Fruit fly (Drosophila melanogaster) whole organism, embryonic: ENCODE data around the gene CG2818.
A peak's percentile ranks its signal among the peaks of the same experiment; 100 is the strongest.

Experiments used
- ATbp ChIP-seq: fragments of 200-800 bp; sonication (Bioruptor generic); optimal IDR thresholded peaks from 2 replicates; lab custom pipeline; 2017; ENCODE audit warnings: missing biosample characterization, mild to moderate bottlenecking, missing genetic modification characterization, missing genetic modification reagents
- BEAF-32 ChIP-seq: fragments of 200-800 bp; sonication (Bioruptor generic); optimal IDR thresholded peaks from 3 replicates; lab custom pipeline; 2017; ENCODE audit warnings: missing biosample characterization, missing genetic modification characterization, mild to moderate bottlenecking, moderate library complexity, missing genetic modification reagents
- CG10565 ChIP-seq: fragments of 200-800 bp; sonication (Bioruptor generic); optimal IDR thresholded peaks from 3 replicates; lab custom pipeline; 2016; ENCODE audit warnings: missing biosample characterization, mild to moderate bottlenecking, missing genetic modification characterization
- CG11560 ChIP-seq: fragments of 200-800 bp; sonication (Bioruptor generic); IDR thresholded peaks from 3 replicates; pipeline ENCODE4 v1.3.6; 2022; ENCODE audit warnings: missing biosample characterization, missing genetic modification characterization
- CG13424 ChIP-seq: fragments of 200-800 bp; sonication (Bioruptor generic); optimal IDR thresholded peaks from 2 replicates; lab custom pipeline; 2019; ENCODE audit warnings: missing biosample characterization, mild to moderate bottlenecking, missing genetic modification characterization, moderate library complexity
- CG14710 ChIP-seq: fragments of 200-800 bp; sonication (Bioruptor generic); optimal IDR thresholded peaks from 3 replicates; lab custom pipeline; 2019; ENCODE audit warnings: missing biosample characterization, mild to moderate bottlenecking, missing genetic modification characterization, moderate library complexity
- CG17361 ChIP-seq: fragments of 200-800 bp; sonication (Bioruptor generic); IDR thresholded peaks from 3 replicates; pipeline ENCODE4 v1.3.6; 2022; ENCODE audit warnings: missing biosample characterization, missing genetic modification characterization
- CG17802 ChIP-seq: fragments of 200-800 bp; sonication (Bioruptor generic); optimal IDR thresholded peaks from 2 replicates; lab custom pipeline; 2018; ENCODE audit warnings: missing biosample characterization, mild to moderate bottlenecking, missing genetic modification characterization, moderate library complexity
- CG18764 ChIP-seq: fragments of 200-800 bp; sonication (Bioruptor generic); optimal IDR thresholded peaks from 3 replicates; lab custom pipeline; 2016; ENCODE audit warnings: missing biosample characterization, missing genetic modification characterization
- CG2199 ChIP-seq: fragments of 200-800 bp; sonication (Bioruptor generic); IDR thresholded peaks from 3 replicates; pipeline ENCODE4 v1.3.6; 2022; ENCODE audit warnings: missing biosample characterization, missing genetic modification characterization
- CG31441 ChIP-seq: fragments of 200-800 bp; sonication (Bioruptor generic); IDR thresholded peaks from 2 replicates; pipeline ENCODE4 v1.3.6; 2022; ENCODE audit warnings: missing biosample characterization, missing genetic modification characterization
- CG4424 ChIP-seq: fragments of 200-800 bp; sonication (Bioruptor generic); optimal IDR thresholded peaks from 3 replicates; lab custom pipeline; 2016; ENCODE audit warnings: missing biosample characterization, missing genetic modification characterization
- CG5180 ChIP-seq: fragments of 200-800 bp; sonication (Bioruptor generic); optimal IDR thresholded peaks from 3 replicates; lab custom pipeline; 2017; ENCODE audit warnings: missing biosample characterization, missing genetic modification characterization, mild to moderate bottlenecking, moderate library complexity, missing genetic modification reagents
- CG6654 ChIP-seq: fragments of 200-800 bp; sonication (Bioruptor generic); optimal IDR thresholded peaks from 2 replicates; lab custom pipeline; 2017; ENCODE audit warnings: missing biosample characterization, mild to moderate bottlenecking, missing genetic modification characterization
- CG6791 ChIP-seq: fragments of 200-800 bp; sonication (Bioruptor generic); IDR thresholded peaks from 3 replicates; pipeline ENCODE4 v1.3.6; 2022; ENCODE audit warnings: missing biosample characterization, missing genetic modification characterization; ENCODE audit not compliant: partially characterized antibody
- CG7372 ChIP-seq: fragments of 200-800 bp; sonication (Bioruptor generic); IDR thresholded peaks from 2 replicates; pipeline ENCODE4 v1.3.6; 2022; ENCODE audit warnings: missing biosample characterization, missing genetic modification characterization
- CG7987 ChIP-seq: fragments of 200-800 bp; sonication (Bioruptor generic); optimal IDR thresholded peaks from 2 replicates; lab custom pipeline; 2018; ENCODE audit warnings: missing biosample characterization, mild to moderate bottlenecking, missing genetic modification characterization, moderate library complexity
- CG8089 ChIP-seq: fragments of 200-800 bp; sonication (Bioruptor generic); optimal IDR thresholded peaks from 3 replicates; lab custom pipeline; 2016; ENCODE audit warnings: missing biosample characterization, missing genetic modification characterization
- CG8388 ChIP-seq: fragments of 200-800 bp; sonication (Bioruptor generic); optimal IDR thresholded peaks from 2 replicates; lab custom pipeline; 2019; ENCODE audit warnings: missing biosample characterization, mild to moderate bottlenecking, missing genetic modification characterization, moderate library complexity
- CG8924 ChIP-seq: fragments of 200-800 bp; optimal IDR thresholded peaks from 3 replicates; lab custom pipeline; 2019; ENCODE audit warnings: missing biosample characterization, mild to moderate bottlenecking, missing genetic modification characterization, moderate library complexity
- Dfd ChIP-seq, 2 experiments: fragments of >200 bp; optimal IDR thresholded peaks; 2 replicates each; lab custom pipeline; 2017; ENCODE audit warnings: missing biosample characterization in 2 of 2, missing genetic modification characterization in 2 of 2
- Eip74EF ChIP-seq, 2 experiments: fragments of 200-800 bp in 1 of 2; fragments of >200 bp in 1 of 2; sonication (Bioruptor generic) in 1 of 2; optimal IDR thresholded peaks; 2 replicates each; lab custom pipeline; 2017 to 2019; ENCODE audit warnings: missing biosample characterization in 2 of 2, missing genetic modification characterization in 2 of 2, mild to moderate bottlenecking in 1 of 2, moderate library complexity in 1 of 2
- HLHmδ ChIP-seq: fragments of 200-800 bp; sonication (Bioruptor generic); optimal IDR thresholded peaks from 2 replicates; lab custom pipeline; 2018; ENCODE audit warnings: missing biosample characterization, mild to moderate bottlenecking, missing genetic modification characterization, moderate library complexity
- Mad ChIP-seq: fragments of 200-800 bp; sonication (Bioruptor generic); optimal IDR thresholded peaks from 2 replicates; lab custom pipeline; 2016; ENCODE audit warnings: missing biosample characterization, missing genetic modification characterization
- Meics ChIP-seq: fragments of 200-800 bp; sonication (Bioruptor generic); optimal IDR thresholded peaks from 2 replicates; lab custom pipeline; 2017; ENCODE audit warnings: missing biosample characterization, mild to moderate bottlenecking, missing genetic modification characterization
- Pdp1 ChIP-seq, 2 experiments: fragments of 200-800 bp; sonication (Bioruptor generic); optimal IDR thresholded peaks; 3 replicates each; lab custom pipeline; 2016; ENCODE audit warnings: missing biosample characterization in 2 of 2, missing genetic modification characterization in 2 of 2, mild to moderate bottlenecking in 1 of 2, moderate library complexity in 1 of 2
- Side ChIP-seq: fragments of 200-800 bp; sonication (Bioruptor generic); optimal IDR thresholded peaks from 2 replicates; lab custom pipeline; 2016; ENCODE audit warnings: missing biosample characterization, missing genetic modification characterization
- ap ChIP-seq: fragments of 200-800 bp; sonication (Bioruptor generic); IDR thresholded peaks from 2 replicates; pipeline ENCODE4 v1.3.6; 2022; ENCODE audit warnings: missing biosample characterization, missing genetic modification characterization
- ato ChIP-seq: fragments of 200-800 bp; sonication (Bioruptor generic); IDR thresholded peaks from 2 replicates; pipeline ENCODE4 v1.3.6; 2022; ENCODE audit warnings: missing biosample characterization, missing genetic modification characterization; ENCODE audit not compliant: partially characterized antibody
- bowl ChIP-seq: fragments of 200-800 bp; sonication (Bioruptor generic); IDR thresholded peaks from 2 replicates; pipeline ENCODE4 v1.3.6; 2022; ENCODE audit warnings: missing biosample characterization, missing genetic modification characterization
- cas ChIP-seq: fragments of 200-800 bp; sonication (Bioruptor generic); IDR thresholded peaks from 2 replicates; pipeline ENCODE4 v1.3.6; 2022; ENCODE audit warnings: missing biosample characterization, missing genetic modification characterization
- chinmo ChIP-seq: fragments of 200-800 bp; sonication (Bioruptor generic); IDR thresholded peaks from 4 replicates; pipeline ENCODE4 v1.3.6; 2022; ENCODE audit warnings: missing biosample characterization, missing genetic modification characterization; ENCODE audit not compliant: partially characterized antibody
- chn ChIP-seq: fragments of 200-800 bp; sonication (Bioruptor generic); optimal IDR thresholded peaks from 2 replicates; lab custom pipeline; 2016; ENCODE audit warnings: missing biosample characterization, missing genetic modification characterization
- ems ChIP-seq: fragments of 200-800 bp; sonication (Bioruptor generic); optimal IDR thresholded peaks from 3 replicates; lab custom pipeline; 2016; ENCODE audit warnings: missing biosample characterization, missing genetic modification characterization
- gfzf ChIP-seq: fragments of 200-800 bp; sonication (Bioruptor generic); optimal IDR thresholded peaks from 2 replicates; lab custom pipeline; 2016; ENCODE audit warnings: missing biosample characterization, mild to moderate bottlenecking, missing genetic modification characterization, moderate library complexity
- ham ChIP-seq: fragments of 200-800 bp; sonication (Bioruptor generic); IDR thresholded peaks from 2 replicates; pipeline ENCODE4 v1.3.6; 2022; ENCODE audit warnings: missing biosample characterization, missing genetic modification characterization
- insv ChIP-seq, 2 experiments: fragments of 200-800 bp; sonication (Bioruptor generic); optimal IDR thresholded peaks; 3 replicates each; lab custom pipeline; 2016 to 2018; ENCODE audit warnings: missing biosample characterization in 2 of 2, missing genetic modification characterization in 2 of 2
- jumu ChIP-seq: fragments of 200-800 bp; sonication (Bioruptor generic); optimal IDR thresholded peaks from 3 replicates; lab custom pipeline; 2016; ENCODE audit warnings: missing biosample characterization, missing genetic modification characterization
- nom ChIP-seq: fragments of 200-800 bp; sonication (Bioruptor generic); optimal IDR thresholded peaks from 2 replicates; lab custom pipeline; 2017; ENCODE audit warnings: missing biosample characterization, missing genetic modification characterization, mild to moderate bottlenecking, moderate library complexity, missing genetic modification reagents
- repo ChIP-seq: fragments of 200-800 bp; sonication (Bioruptor generic); optimal IDR thresholded peaks from 2 replicates; lab custom pipeline; 2016; ENCODE audit warnings: missing biosample characterization, missing genetic modification characterization
- ro ChIP-seq: fragments of 200-800 bp; sonication (Bioruptor generic); IDR thresholded peaks from 2 replicates; pipeline ENCODE4 v1.3.6; 2022; ENCODE audit warnings: missing biosample characterization, missing genetic modification characterization
- sens-2 ChIP-seq: fragments of 200-800 bp; sonication (Bioruptor generic); IDR thresholded peaks from 2 replicates; pipeline ENCODE4 v1.3.6; 2022; ENCODE audit warnings: missing biosample characterization, missing genetic modification characterization
- twi ChIP-seq: fragments of 200-800 bp; optimal IDR thresholded peaks from 2 replicates; lab custom pipeline; 2019; ENCODE audit warnings: missing biosample characterization, mild to moderate bottlenecking, missing genetic modification characterization, moderate library complexity
- usp ChIP-seq: fragments of >200 bp; optimal IDR thresholded peaks from 2 replicates; lab custom pipeline; 2017; ENCODE audit warnings: missing biosample characterization, missing genetic modification characterization
- zf30C ChIP-seq: fragments of 200-800 bp; sonication (Bioruptor generic); optimal IDR thresholded peaks from 3 replicates; lab custom pipeline; 2018; ENCODE audit warnings: missing biosample characterization, mild to moderate bottlenecking, missing genetic modification characterization
- zfh1 ChIP-seq: fragments of 200-800 bp; sonication (Bioruptor generic); IDR thresholded peaks from 3 replicates; pipeline ENCODE4 v1.3.6; 2022; ENCODE audit warnings: missing biosample characterization, missing genetic modification characterization

CG2818 gene

dm6 chr2L:3669034-3669433 lies 44.1 kb upstream of the CG2818 start, which contains the start of gene Sfp24Bd:
Sfp24Bd (minus strand) TSS chr2L:3669134.
- TF ChIP-seq CG7987 (GFP tag; lab: Kevin White, UChicago) (no peak), CG5180 (GFP tag; lab: Kevin White, UChicago) (no peak), nom (no peak), CG17802 (tag; lab: Kevin White, UChicago) (no peak), CG4424 (GFP tag; lab: Kevin White, UChicago) (no peak), CG6654 (GFP tag; lab: Kevin White, UChicago) (no peak), ATbp (GFP tag; lab: Kevin White, UChicago) (no peak), usp (GFP tag; lab: Kevin White, UChicago) (no peak), chinmo (no peak), sens-2 (GFP tag; lab: Robert Waterston, UW) (no peak), ems (GFP tag; lab: Kevin White, UChicago) (no peak), Meics (GFP tag; lab: Kevin White, UChicago) (no peak), Dfd (GFP tag; optimal IDR thresholded peaks at IDR 0.05; lab: Kevin White, UChicago) (no peak)

dm6 chr2L:3669675-3670074 lies 43.5 kb upstream of the CG2818 start, which contains the start of gene Sfp24Bb:
Sfp24Bb (minus strand) TSS chr2L:3669775.
- TF ChIP-seq zf30C (GFP tag; lab: Kevin White, UChicago), result no peak
- TF ChIP-seq twi, result no peak
- TF ChIP-seq CG13424 (tag; lab: Kevin White, UChicago), result no peak
- TF ChIP-seq CG6791 (GFP tag; lab: Robert Waterston, UW), result no peak
- no peak for TF ChIP-seq ham (GFP tag; lab: Robert Waterston, UW)
- TF ChIP-seq bowl, result no peak
- TF ChIP-seq HLHmδ (GFP tag; lab: Kevin White, UChicago), result no peak
- TF ChIP-seq CG8089 (GFP tag; lab: Kevin White, UChicago), result no peak
- no peak for TF ChIP-seq cas (GFP tag; lab: Robert Waterston, UW)
- no peak for TF ChIP-seq ato (GFP tag; lab: Robert Waterston, UW)
- TF ChIP-seq insv (GFP tag; optimal IDR thresholded peaks at IDR 0.05; lab: Kevin White, UChicago), result no peak
- TF ChIP-seq CG10565 (GFP tag; lab: Kevin White, UChicago), result no peak
- TF ChIP-seq repo (GFP tag; lab: Kevin White, UChicago), result no peak
- TF ChIP-seq ro (GFP tag; lab: Robert Waterston, UW), result no peak
- no peak for TF ChIP-seq CG17361 (GFP tag; lab: Robert Waterston, UW)
- TF ChIP-seq ap (GFP tag; lab: Robert Waterston, UW), result no peak
- no peak for TF ChIP-seq CG8924 (tag; lab: Kevin White, UChicago)
- no peak for TF ChIP-seq jumu (GFP tag; lab: Kevin White, UChicago)

dm6 chr2L:3670481-3670880 lies 42.7 kb upstream of the CG2818 start, which contains the start of gene Sfp24Bc:
Sfp24Bc (minus strand) TSS chr2L:3670581.
- TF ChIP-seq Eip74EF (GFP tag; optimal IDR thresholded peaks at IDR 0.05; lab: Kevin White, UChicago) (no peak), Mad (GFP tag; lab: Kevin White, UChicago) (no peak), Pdp1 (GFP tag; optimal IDR thresholded peaks at IDR 0.05; lab: Kevin White, UChicago) (peak in 1 of 2 experiments; percentile 54), CG18764 (GFP tag; lab: Kevin White, UChicago) (no peak)
- TF ChIP-seq, all 482 proteins: peak for 1

dm6 chr2L:3675770-3676169 lies 37.4 kb upstream of the CG2818 start:
- TF ChIP-seq ATbp (GFP tag; lab: Kevin White, UChicago) (peak; percentile 17), CG2199 (GFP tag; lab: Robert Waterston, UW) (0 out of 3 replicates have a peak, but pooled peaks have one; percentile 32), CG14710 (tag; lab: Kevin White, UChicago) (peak; percentile 41), CG31441 (GFP tag; lab: Robert Waterston, UW) (peak; percentile 48; the same call in 1 of the 2 replicates), BEAF-32 (no peak), CG17802 (tag; lab: Kevin White, UChicago) (peak; percentile 15), chn (peak; percentile 12), CG7372 (0 out of 2 replicates have a peak, but pooled peaks have one; percentile 34), CG11560 (tag; lab: Robert Waterston, UW) (no peak), ato (GFP tag; lab: Robert Waterston, UW) (no peak), gfzf (GFP tag; lab: Kevin White, UChicago) (no peak), Side (GFP tag; lab: Kevin White, UChicago) (peak; percentile 17), zfh1 (peak; percentile 71), CG8388 (GFP tag; lab: Kevin White, UChicago) (peak; percentile 39)
